Fruit fly (Drosophila melanogaster) whole organism, embryonic: ENCODE results near the gene CG5326.
A peak's percentile ranks its signal among the peaks of the same experiment; 100 is the strongest.

ENCODE experiments used
- C15 ChIP-seq: fragments of 200-800 bp; sonication (Bioruptor generic); IDR thresholded peaks from 3 replicates; pipeline ENCODE4 v1.3.6; 2022; ENCODE audit warnings: missing biosample characterization, missing genetic modification characterization
- CG10209 ChIP-seq: fragments of 200-800 bp; sonication (Bioruptor generic); optimal IDR thresholded peaks from 3 replicates; lab custom pipeline; 2017; ENCODE audit warnings: missing biosample characterization, mild to moderate bottlenecking, missing genetic modification characterization, missing genetic modification reagents
- CG10321 ChIP-seq: fragments of 200-800 bp; sonication (Bioruptor generic); IDR thresholded peaks from 2 replicates; pipeline ENCODE4 v1.3.6; 2022; ENCODE audit warnings: missing biosample characterization, missing genetic modification characterization
- CG11093 ChIP-seq: fragments of 200-800 bp; sonication (Bioruptor generic); IDR thresholded peaks from 3 replicates; pipeline ENCODE4 v1.3.6; 2022; ENCODE audit warnings: missing biosample characterization, missing genetic modification characterization
- CG11504 ChIP-seq: fragments of 200-800 bp; sonication (Bioruptor generic); optimal IDR thresholded peaks from 3 replicates; lab custom pipeline; 2019; ENCODE audit warnings: missing biosample characterization, mild to moderate bottlenecking, missing genetic modification characterization, moderate library complexity
- CG12299 ChIP-seq: fragments of 200-800 bp; sonication (Bioruptor generic); optimal IDR thresholded peaks from 2 replicates; lab custom pipeline; 2018; ENCODE audit warnings: missing biosample characterization, mild to moderate bottlenecking, missing genetic modification characterization
- CG13287 ChIP-seq: fragments of 200-800 bp; sonication (Bioruptor generic); IDR thresholded peaks from 2 replicates; pipeline ENCODE4 v1.3.6; 2022; ENCODE audit warnings: missing biosample characterization, missing genetic modification characterization; ENCODE audit not compliant: partially characterized antibody
- CG16813 ChIP-seq: fragments of 200-800 bp; sonication (Bioruptor generic); IDR thresholded peaks from 3 replicates; pipeline ENCODE4 v1.3.6; 2022; ENCODE audit warnings: missing biosample characterization, missing genetic modification characterization; ENCODE audit not compliant: partially characterized antibody
- CG18011 ChIP-seq: fragments of 200-800 bp; sonication (Bioruptor generic); optimal IDR thresholded peaks from 2 replicates; lab custom pipeline; 2017; ENCODE audit warnings: missing biosample characterization, missing genetic modification characterization, mild to moderate bottlenecking, moderate library complexity, missing genotype
- CG18476 ChIP-seq: fragments of 200-800 bp; sonication (Bioruptor generic); optimal IDR thresholded peaks from 2 replicates; lab custom pipeline; 2016; ENCODE audit warnings: missing biosample characterization, mild to moderate bottlenecking, missing genetic modification characterization
- CG2129 ChIP-seq: fragments of 200-800 bp; sonication (Bioruptor generic); IDR thresholded peaks from 2 replicates; pipeline ENCODE4 v1.3.6; 2022; ENCODE audit warnings: missing biosample characterization, missing genetic modification characterization; ENCODE audit not compliant: partially characterized antibody
- CG32772 ChIP-seq: fragments of 200-800 bp; sonication (Bioruptor generic); IDR thresholded peaks from 2 replicates; pipeline ENCODE4 v1.3.6; 2022; ENCODE audit warnings: missing biosample characterization, missing genetic modification characterization
- CG3281 ChIP-seq: fragments of 200-800 bp; sonication (Bioruptor generic); optimal IDR thresholded peaks from 3 replicates; lab custom pipeline; 2017; ENCODE audit warnings: missing biosample characterization, mild to moderate bottlenecking, missing genetic modification characterization
- CG34376 ChIP-seq: fragments of 200-800 bp; sonication (Bioruptor generic); optimal IDR thresholded peaks from 2 replicates; lab custom pipeline; 2018; ENCODE audit warnings: missing biosample characterization, mild to moderate bottlenecking, missing genetic modification characterization
- CG3847 ChIP-seq: fragments of 200-800 bp; sonication (Bioruptor generic); IDR thresholded peaks from 2 replicates; pipeline ENCODE4 v1.3.6; 2022; ENCODE audit warnings: missing biosample characterization, missing genetic modification characterization
- CG5180 ChIP-seq: fragments of 200-800 bp; sonication (Bioruptor generic); optimal IDR thresholded peaks from 3 replicates; lab custom pipeline; 2017; ENCODE audit warnings: missing biosample characterization, missing genetic modification characterization, mild to moderate bottlenecking, moderate library complexity, missing genetic modification reagents
- CG5953 ChIP-seq: fragments of 200-800 bp; sonication (Bioruptor generic); IDR thresholded peaks from 2 replicates; pipeline ENCODE4 v1.3.6; 2022; ENCODE audit warnings: missing biosample characterization, missing genetic modification characterization
- CG8944 ChIP-seq: fragments of 200-800 bp; sonication (Bioruptor generic); optimal IDR thresholded peaks from 3 replicates; lab custom pipeline; 2016; ENCODE audit warnings: missing biosample characterization, missing genetic modification characterization
- CG9817 ChIP-seq: fragments of 200-800 bp; sonication (Bioruptor generic); optimal IDR thresholded peaks from 2 replicates; lab custom pipeline; 2018; ENCODE audit warnings: missing biosample characterization, mild to moderate bottlenecking, missing genetic modification characterization, moderate library complexity
- Chrac-16 ChIP-seq: fragments of 200-800 bp; sonication (Bioruptor generic); optimal IDR thresholded peaks from 3 replicates; lab custom pipeline; 2016; ENCODE audit warnings: missing biosample characterization, missing genetic modification characterization
- Doc2 ChIP-seq: fragments of 200-800 bp; sonication (Bioruptor generic); IDR thresholded peaks from 2 replicates; pipeline ENCODE4 v1.3.6; 2022; ENCODE audit warnings: missing biosample characterization, missing genetic modification characterization
- GATAe ChIP-seq: fragments of 200-800 bp; sonication (Bioruptor generic); conservative IDR thresholded peaks from 2 replicates; pipeline ENCODE4 v1.3.6; 2022; ENCODE audit warnings: missing biosample characterization, missing genetic modification characterization
- HLH54F ChIP-seq: fragments of 200-800 bp; sonication (Bioruptor generic); optimal IDR thresholded peaks from 3 replicates; lab custom pipeline; 2016; ENCODE audit warnings: missing biosample characterization, missing genetic modification characterization
- HmgD ChIP-seq: fragments of 200-800 bp; sonication (Bioruptor generic); optimal IDR thresholded peaks from 3 replicates; lab custom pipeline; 2016; ENCODE audit warnings: missing biosample characterization, missing genetic modification characterization
- Hr39 ChIP-seq: fragments of >200 bp; optimal IDR thresholded peaks from 2 replicates; lab custom pipeline; 2017
- Hsf ChIP-seq: fragments of 200-800 bp; sonication (Bioruptor generic); optimal IDR thresholded peaks from 3 replicates; lab custom pipeline; 2016; ENCODE audit warnings: missing biosample characterization, missing genetic modification characterization
- Med ChIP-seq: fragments of 200-800 bp; sonication (Bioruptor generic); peaks from one replicate; lab custom pipeline; 2016; ENCODE audit warnings: missing biosample characterization, missing genetic modification characterization, mild to moderate bottlenecking, inconsistent platforms, moderate library complexity
- Mes4 ChIP-seq: fragments of 200-800 bp; sonication (Bioruptor generic); optimal IDR thresholded peaks from 2 replicates; lab custom pipeline; 2016; ENCODE audit warnings: missing biosample characterization, missing genetic modification characterization
- Nf-YC ChIP-seq: fragments of 200-800 bp; optimal IDR thresholded peaks from 3 replicates; lab custom pipeline; 2019; ENCODE audit warnings: missing biosample characterization, mild to moderate bottlenecking, missing genetic modification characterization, moderate library complexity
- Oli ChIP-seq: fragments of 200-800 bp; sonication (Bioruptor generic); optimal IDR thresholded peaks from 2 replicates; lab custom pipeline; 2018; ENCODE audit warnings: missing biosample characterization, mild to moderate bottlenecking, missing genetic modification characterization, moderate library complexity
- Ravus ChIP-seq: fragments of 200-800 bp; sonication (Bioruptor generic); IDR thresholded peaks from 2 replicates; pipeline ENCODE4 v1.3.6; 2022; ENCODE audit warnings: missing biosample characterization, missing genetic modification characterization
- bigmax ChIP-seq: fragments of 200-800 bp; sonication (Bioruptor generic); optimal IDR thresholded peaks from 2 replicates; lab custom pipeline; 2018; ENCODE audit warnings: missing biosample characterization, mild to moderate bottlenecking, missing genetic modification characterization
- btn ChIP-seq: fragments of 200-800 bp; sonication (Bioruptor generic); optimal IDR thresholded peaks from 2 replicates; lab custom pipeline; 2016; ENCODE audit warnings: missing biosample characterization, missing genetic modification characterization
- chm ChIP-seq: fragments of 200-800 bp; sonication (Bioruptor generic); IDR thresholded peaks from 2 replicates; pipeline ENCODE4 v1.3.6; 2022; ENCODE audit warnings: missing biosample characterization, missing genetic modification characterization
- croc ChIP-seq: fragments of 200-800 bp; sonication (Bioruptor generic); conservative IDR thresholded peaks from 3 replicates; pipeline ENCODE4 v1.3.6; 2022; ENCODE audit warnings: missing biosample characterization, missing genetic modification characterization
- dpn ChIP-seq, 2 experiments: fragments of 200-800 bp; sonication (Bioruptor generic); optimal IDR thresholded peaks; 3 replicates each; lab custom pipeline; 2016; ENCODE audit warnings: missing biosample characterization in 2 of 2, missing genetic modification characterization in 2 of 2
- eyg ChIP-seq: fragments of 200-800 bp; sonication (Bioruptor generic); optimal IDR thresholded peaks from 3 replicates; lab custom pipeline; 2016; ENCODE audit warnings: missing biosample characterization, missing genetic modification characterization
- fru ChIP-seq: fragments of >200 bp; optimal IDR thresholded peaks from 2 replicates; lab custom pipeline; 2017
- gcm2 ChIP-seq: fragments of 200-800 bp; sonication (Bioruptor generic); optimal IDR thresholded peaks from 2 replicates; lab custom pipeline; 2016; ENCODE audit warnings: missing biosample characterization, missing genetic modification characterization
- gsb ChIP-seq: fragments of 200-800 bp; sonication (Bioruptor generic); IDR thresholded peaks from 2 replicates; pipeline ENCODE4 v1.3.6; 2022; ENCODE audit warnings: missing biosample characterization, missing genetic modification characterization
- ken ChIP-seq: fragments of 200-800 bp; sonication (Bioruptor generic); IDR thresholded peaks from 3 replicates; pipeline ENCODE4 v1.3.6; 2022; ENCODE audit warnings: missing biosample characterization, missing genetic modification characterization
- lab ChIP-seq: fragments of 200-800 bp; sonication (Bioruptor generic); optimal IDR thresholded peaks from 3 replicates; lab custom pipeline; 2017; ENCODE audit warnings: missing biosample characterization, missing genetic modification characterization, mild to moderate bottlenecking, moderate library complexity, missing genetic modification reagents
- onecut ChIP-seq: fragments of 200-800 bp; sonication (Bioruptor generic); IDR thresholded peaks from 2 replicates; pipeline ENCODE4 v1.3.6; 2022; ENCODE audit warnings: missing biosample characterization, missing genetic modification characterization
- otp ChIP-seq: fragments of 200-800 bp; sonication (Bioruptor generic); IDR thresholded peaks from 3 replicates; pipeline ENCODE4, ENCODE4 v1.3.6; 2022; ENCODE audit warnings: missing biosample characterization, missing genetic modification characterization
- ro ChIP-seq: fragments of 200-800 bp; sonication (Bioruptor generic); IDR thresholded peaks from 2 replicates; pipeline ENCODE4 v1.3.6; 2022; ENCODE audit warnings: missing biosample characterization, missing genetic modification characterization
- sisA ChIP-seq: fragments of 200-800 bp; sonication (Bioruptor generic); IDR thresholded peaks from 2 replicates; pipeline ENCODE4 v1.3.6; 2022; ENCODE audit warnings: missing biosample characterization, missing genetic modification characterization
- sna ChIP-seq: fragments of 200-800 bp; sonication (Bioruptor generic); IDR thresholded peaks from 2 replicates; pipeline ENCODE4 v1.3.6; 2022; ENCODE audit warnings: missing biosample characterization, missing genetic modification characterization; ENCODE audit not compliant: partially characterized antibody
- tgo ChIP-seq: fragments of 200-800 bp; sonication (Bioruptor generic); IDR thresholded peaks from 3 replicates; pipeline ENCODE4 v1.3.6; 2022; ENCODE audit warnings: missing biosample characterization, missing genetic modification characterization
- usp ChIP-seq: fragments of >200 bp; optimal IDR thresholded peaks from 2 replicates; lab custom pipeline; 2017; ENCODE audit warnings: missing biosample characterization, missing genetic modification characterization
- vfl ChIP-seq: fragments of 200-800 bp; sonication (Bioruptor generic); optimal IDR thresholded peaks from 2 replicates; lab custom pipeline; 2016; ENCODE audit warnings: missing biosample characterization, missing genetic modification characterization
- zen ChIP-seq: fragments of 200-800 bp; sonication (Bioruptor generic); optimal IDR thresholded peaks from 3 replicates; lab custom pipeline; 2018; ENCODE audit warnings: missing biosample characterization, mild to moderate bottlenecking, missing genetic modification characterization, moderate library complexity

Gene CG5326

DNA sequence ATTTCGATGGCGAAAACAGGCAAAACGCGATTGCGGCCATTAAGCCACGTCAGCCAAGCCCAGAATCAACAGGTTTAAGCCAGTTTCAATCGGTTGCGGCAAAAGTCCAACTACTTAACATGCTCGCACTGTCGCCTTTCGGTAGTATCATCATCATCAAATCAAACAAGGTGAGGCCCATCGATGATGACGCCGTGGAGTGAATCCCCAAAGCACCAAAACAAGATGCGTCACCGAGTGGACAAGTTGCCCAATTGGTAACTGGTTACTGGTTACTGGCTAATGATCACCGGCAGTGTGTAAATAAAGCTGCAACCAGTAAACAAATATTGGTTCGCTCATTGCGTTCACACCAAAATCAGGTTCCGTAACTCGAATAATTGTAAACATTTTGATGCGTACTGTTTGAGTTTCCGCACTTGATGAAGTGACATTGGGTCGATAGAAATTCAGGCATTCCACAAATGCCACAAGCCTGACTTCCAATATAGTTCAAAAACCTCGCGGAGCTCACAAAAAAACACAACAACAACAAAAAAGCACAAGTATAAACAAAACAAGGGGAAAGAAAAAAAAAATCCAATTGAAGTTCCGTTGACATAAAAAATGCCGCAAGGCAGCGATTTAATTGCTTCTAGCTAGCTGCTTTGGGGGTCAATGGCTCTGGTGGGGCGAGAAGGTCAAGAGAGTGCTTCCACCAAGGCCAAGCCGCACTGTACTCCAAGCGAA lies 15.2 kb downstream of the CG5326 start (continued):
- no peak for TF ChIP-seq CG16813
- peak; percentile 42 for TF ChIP-seq btn
- TF ChIP-seq onecut (GFP tag; lab: Robert Waterston, UW), result peak; percentile 59; the same call in 1 of the 2 replicates
- peak; percentile 79 for TF ChIP-seq CG5180 (GFP tag; lab: Kevin White, UChicago)
- TF ChIP-seq HLH54F (GFP tag; lab: Kevin White, UChicago), result no peak
- peak; percentile 28 for TF ChIP-seq Nf-YC
- TF ChIP-seq CG11504 (tag; lab: Kevin White, UChicago), result peak; percentile 43
- TF ChIP-seq Ravus (GFP tag; lab: Robert Waterston, UW), result no peak
- peak; percentile 10 for TF ChIP-seq CG18476 (GFP tag; lab: Kevin White, UChicago)
- TF ChIP-seq CG3281 (GFP tag; lab: Kevin White, UChicago), result peak; percentile 38
- TF ChIP-seq GATAe (GFP tag; lab: Robert Waterston, UW), result no peak
- TF ChIP-seq bigmax (GFP tag; lab: Kevin White, UChicago), result no peak
- TF ChIP-seq Doc2 (GFP tag; lab: Robert Waterston, UW), result no peak
- no peak for TF ChIP-seq tgo
- no peak for TF ChIP-seq sna
- no peak for TF ChIP-seq usp
- peak; percentile 79 for TF ChIP-seq CG12299 (tag; lab: Kevin White, UChicago)
- no peak for TF ChIP-seq CG18011 (GFP tag; lab: Kevin White, UChicago)
- peak; percentile 77 for TF ChIP-seq lab (GFP tag; lab: Kevin White, UChicago)
- TF ChIP-seq HmgD (GFP tag; lab: Kevin White, UChicago), result no peak
- TF ChIP-seq gsb (GFP tag; lab: Robert Waterston, UW), result 0 out of 2 replicates have a peak, but pooled peaks have one; percentile 7
- TF ChIP-seq CG32772 (GFP tag; lab: Robert Waterston, UW), result no peak
- no peak for TF ChIP-seq CG9817 (tag; lab: Kevin White, UChicago)
- TF ChIP-seq zen (tag; lab: Kevin White, UChicago), result no peak
- TF ChIP-seq CG8944 (GFP tag; lab: Kevin White, UChicago), result no peak
- TF ChIP-seq fru (lab: Kevin White, UChicago), result no peak
- TF ChIP-seq Med (GFP tag; lab: Kevin White, UChicago), result peak; percentile 94
- TF ChIP-seq Mes4, result peak; percentile 43
- peak; percentile 68 for TF ChIP-seq CG10209 (GFP tag; lab: Kevin White, UChicago)
- TF ChIP-seq otp (GFP tag; lab: Robert Waterston, UW), result peak; percentile 52; the same call in 1 of the 3 replicates
- no peak for TF ChIP-seq CG13287
- TF ChIP-seq CG10321 (GFP tag; lab: Robert Waterston, UW), result 0 out of 2 replicates have a peak, but pooled peaks have one; percentile 21
- no peak for TF ChIP-seq Hr39 (lab: Kevin White, UChicago)
- no peak for TF ChIP-seq C15 (GFP tag; lab: Robert Waterston, UW)
- TF ChIP-seq CG3847, result 0 out of 2 replicates have a peak, but pooled peaks have one; percentile 4
- TF ChIP-seq vfl, result no peak
- no peak for TF ChIP-seq CG34376
- TF ChIP-seq CG2129 (GFP tag; lab: Robert Waterston, UW), result no peak
- peak; percentile 24 to 37 for TF ChIP-seq dpn (GFP tag; optimal IDR thresholded peaks at IDR 0.05; lab: Kevin White, UChicago)
- no peak for TF ChIP-seq Hsf (GFP tag; lab: Kevin White, UChicago)
- TF ChIP-seq Chrac-16 (GFP tag; lab: Kevin White, UChicago), result no peak
- TF ChIP-seq CG11093 (GFP tag; lab: Robert Waterston, UW), result no peak
- TF ChIP-seq eyg (GFP tag; lab: Kevin White, UChicago), result peak; percentile 70
- peak; percentile 29 for TF ChIP-seq gcm2 (GFP tag; lab: Kevin White, UChicago)
- TF ChIP-seq sisA (GFP tag; lab: Robert Waterston, UW), result no peak
- peak; percentile 64; the same call in 1 of the 2 replicates for TF ChIP-seq CG5953 (GFP tag; lab: Robert Waterston, UW)
- TF ChIP-seq chm, result peak; percentile 81
- TF ChIP-seq Oli (tag; lab: Kevin White, UChicago), result no peak
- no peak for TF ChIP-seq ro (GFP tag; lab: Robert Waterston, UW)
- no peak for TF ChIP-seq ken (GFP tag; lab: Robert Waterston, UW)
- TF ChIP-seq croc (GFP tag; lab: Robert Waterston, UW), result no peak
